Worm (Caenorhabditis elegans) whole organism, L4 larva: ENCODE measurements around the gene dnj-20.

ENCODE experiments used
- D1046.2 ChIP-seq: fragments of 200-800 bp; sonication (Bioruptor generic); IDR thresholded peaks from 2 replicates; pipeline ENCODE4 v1.3.6; 2022; ENCODE audit warnings: missing genetic modification characterization, missing compliant biosample characterization
- F10B5.3 ChIP-seq: sonication (generic microtip); optimal IDR thresholded peaks from 2 replicates; lab custom pipeline; 2016; ENCODE audit warnings: mild to moderate bottlenecking, missing genetic modification characterization, missing compliant biosample characterization
- F26F4.8 ChIP-seq: fragments of 200-800 bp; sonication (Bioruptor generic); conservative IDR thresholded peaks from 2 replicates; pipeline ENCODE4 v1.3.6; 2022; ENCODE audit warnings: missing genetic modification characterization, missing compliant biosample characterization
- aha-1 ChIP-seq: fragments of 150-350 bp; peaks from one replicate; lab custom pipeline; 2014; ENCODE audit warnings: missing biosample characterization, missing genetic modification characterization
- aly-2 ChIP-seq: sonication (generic microtip); optimal IDR thresholded peaks from 2 replicates; lab custom pipeline; 2018; ENCODE audit warnings: missing biosample characterization, missing genetic modification characterization
- ama-1 ChIP-seq: fragments of 150-350 bp; optimal IDR thresholded peaks from 2 replicates; lab custom pipeline; 2014; ENCODE audit warnings: inconsistent platforms, mixed read lengths
- arid-1 ChIP-seq: fragments of 200-800 bp; sonication (Bioruptor generic); conservative IDR thresholded peaks from 2 replicates; pipeline ENCODE4 v1.3.6; 2022; ENCODE audit warnings: missing genetic modification reagents, missing genetic modification characterization, missing compliant biosample characterization
- attf-4 ChIP-seq: sonication (generic microtip); optimal IDR thresholded peaks from 3 replicates; lab custom pipeline; 2017; ENCODE audit warnings: missing biosample characterization, missing genetic modification characterization
- ceh-32 ChIP-seq: sonication (generic microtip); optimal IDR thresholded peaks from 2 replicates; lab custom pipeline; 2016; ENCODE audit warnings: mild to moderate bottlenecking, missing genetic modification characterization, missing compliant biosample characterization; ENCODE audit not compliant: poor library complexity
- cey-2 ChIP-seq: sonication (generic microtip); optimal IDR thresholded peaks from 3 replicates; lab custom pipeline; 2017; ENCODE audit warnings: missing genetic modification characterization, mild to moderate bottlenecking, missing compliant biosample characterization, antibody characterized with exemption, borderline replicate concordance; ENCODE audit not compliant: insufficient read depth
- daf-16 ChIP-seq, 3 experiments: sonication (generic microtip); optimal IDR thresholded peaks; 2 replicates each; lab custom pipeline; 2016 to 2017; ENCODE audit warnings: missing genetic modification characterization in 3 of 3, missing genetic modification reagents in 3 of 3, mild to moderate bottlenecking in 2 of 3, missing compliant biosample characterization in 2 of 3, missing biosample characterization in 1 of 3, moderate library complexity in 1 of 3
- dmd-6 ChIP-seq: fragments of 200-800 bp; sonication (Bioruptor generic); IDR thresholded peaks from 2 replicates; pipeline ENCODE4 v1.3.6; 2022; ENCODE audit warnings: missing genetic modification reagents, missing genetic modification characterization, missing compliant biosample characterization
- duxl-1 ChIP-seq: sonication (generic microtip); optimal IDR thresholded peaks from 2 replicates; lab custom pipeline; 2016; ENCODE audit warnings: mild to moderate bottlenecking, missing genetic modification characterization, moderate library complexity, missing compliant biosample characterization; ENCODE audit not compliant: poor library complexity
- dve-1 ChIP-seq: sonication (generic microtip); optimal IDR thresholded peaks from 2 replicates; lab custom pipeline; 2017; ENCODE audit warnings: antibody characterized with exemption, mild to moderate bottlenecking, missing genetic modification characterization, missing compliant biosample characterization; ENCODE audit not compliant: insufficient read depth
- egl-43 ChIP-seq: fragments of 200-800 bp; sonication (Bioruptor generic); IDR thresholded peaks from 2 replicates; pipeline ENCODE4 v1.3.6; 2022; ENCODE audit warnings: missing genetic modification reagents, missing genetic modification characterization, missing compliant biosample characterization
- hlh-30 ChIP-seq: sonication (generic microtip); optimal IDR thresholded peaks from 2 replicates; lab custom pipeline; 2017; ENCODE audit warnings: antibody characterized with exemption, mild to moderate bottlenecking, missing genetic modification characterization, missing compliant biosample characterization; ENCODE audit not compliant: insufficient read depth
- hmg-1.1 ChIP-seq: fragments of 200-800 bp; sonication (Bioruptor generic); IDR thresholded peaks from 2 replicates; pipeline ENCODE4 v1.3.6; 2022; ENCODE audit warnings: missing genetic modification reagents, missing genetic modification characterization, missing compliant biosample characterization
- lin-39 ChIP-seq: fragments of 150-350 bp; optimal IDR thresholded peaks from 2 replicates; lab custom pipeline; 2014; ENCODE audit warnings: missing biosample characterization, missing genetic modification reagents, missing genetic modification characterization
- nhr-10 ChIP-seq: fragments of 150-350 bp; optimal IDR thresholded peaks from 2 replicates; lab custom pipeline; 2014; ENCODE audit warnings: missing biosample characterization, missing genetic modification characterization
- nhr-28 ChIP-seq: fragments of 150-350 bp; optimal IDR thresholded peaks from 2 replicates; lab custom pipeline; 2014; ENCODE audit warnings: missing biosample characterization, missing genetic modification characterization
- nhr-6 ChIP-seq: fragments of 150-350 bp; optimal IDR thresholded peaks from 2 replicates; lab custom pipeline; 2014; ENCODE audit warnings: missing biosample characterization, missing genetic modification characterization
- saeg-2 ChIP-seq: fragments of 200-800 bp; sonication (Bioruptor generic); IDR thresholded peaks from 2 replicates; pipeline ENCODE4 v1.3.6; 2022; ENCODE audit warnings: missing genetic modification reagents, missing genetic modification characterization, missing compliant biosample characterization
- tag-97 ChIP-seq: fragments of 200-800 bp; sonication (Bioruptor generic); IDR thresholded peaks from 2 replicates; pipeline ENCODE4 v1.3.6; 2022; ENCODE audit warnings: missing genetic modification characterization, missing compliant biosample characterization
- unc-39 ChIP-seq: sonication (generic microtip); optimal IDR thresholded peaks from 2 replicates; lab custom pipeline; 2017; ENCODE audit warnings: missing biosample characterization, missing genetic modification characterization
- zfp-3 ChIP-seq: fragments of 200-800 bp; sonication (Bioruptor generic); conservative IDR thresholded peaks from 2 replicates; pipeline ENCODE4 v1.3.6; 2022; ENCODE audit warnings: missing genetic modification reagents, missing genetic modification characterization, missing compliant biosample characterization
- zip-2 ChIP-seq: fragments of 150-350 bp; optimal IDR thresholded peaks from 2 replicates; lab custom pipeline; 2014; ENCODE audit warnings: missing biosample characterization, missing genetic modification characterization
- ztf-11 ChIP-seq: fragments of 150-350 bp; optimal IDR thresholded peaks from 2 replicates; lab custom pipeline; 2014; ENCODE audit warnings: missing biosample characterization, missing genetic modification characterization

Gene dnj-20

ce11 chrII:9617039-9617901 lies 6.7 kb downstream of the dnj-20 start, which contains the start of gene hal-3 (continued):
- TF ChIP-seq F10B5.3 (tag; lab: Kevin White, UChicago): peak; percentile 25
- no peak for TF ChIP-seq ceh-32 (tag; lab: Kevin White, UChicago)
- peak; percentile 38 for TF ChIP-seq duxl-1 (tag; lab: Kevin White, UChicago)
- no peak for TF ChIP-seq saeg-2 (GFP tag; lab: Robert Waterston, UW)
- TF ChIP-seq egl-43 (GFP tag; lab: Robert Waterston, UW): 0 out of 2 replicates have a peak, but pooled peaks have one; percentile 9
- TF ChIP-seq D1046.2: no peak
- TF ChIP-seq lin-39 (tag; lab: Kevin White, UChicago): no peak

DNA sequence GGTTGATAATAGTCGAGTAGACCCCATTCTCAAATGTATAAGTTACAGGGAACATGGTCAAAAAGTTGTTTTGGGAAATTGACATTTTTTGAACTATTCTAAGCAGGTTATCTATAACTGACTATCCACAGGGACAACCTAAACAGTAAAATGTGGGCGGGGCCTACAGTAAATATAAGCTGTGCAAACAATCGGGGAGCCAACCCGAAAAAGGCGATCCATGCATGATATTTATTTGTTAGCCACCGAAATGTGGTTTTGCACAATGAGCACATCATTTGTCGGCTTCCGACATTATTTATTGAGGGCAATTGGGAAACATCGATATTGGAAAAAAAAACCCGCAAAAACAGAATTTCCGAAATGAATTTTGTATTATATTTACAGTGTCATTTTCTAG lies 9.2 kb downstream of the dnj-20 start, which contains the start of gene hlh-6:
TSS of gene hlh-6 (minus strand) at position 101 of the 400 bp plus-strand sequence.
- no peak for TF ChIP-seq ztf-11 (tag; lab: Kevin White, UChicago)

- TF ChIP-seq cey-2 (tag; lab: Kevin White, UChicago) (no peak), arid-1 (GFP tag; lab: Robert Waterston, UW) (no peak), nhr-6 (tag; lab: Kevin White, UChicago) (no peak), attf-4 (tag; lab: Kevin White, UChicago) (no peak), aha-1 (tag; lab: Kevin White, UChicago) (no peak), zip-2 (tag; lab: Kevin White, UChicago) (no peak), hmg-1.1 (GFP tag; lab: Robert Waterston, UW) (no peak), nhr-10 (no peak), zfp-3 (GFP tag; lab: Robert Waterston, UW) (no peak), aly-2 (tag; lab: Kevin White, UChicago) (no peak), hlh-30 (tag; lab: Kevin White, UChicago) (no peak), ama-1 (lab: Kevin White, UChicago) (no peak), saeg-2 (GFP tag; lab: Robert Waterston, UW) (no peak)
These were observed 12.5 kb downstream of the dnj-20 start, which contains the start of the genes T15H9.5 and T15H9.4 for ce11 chrII:9611347-9611923. TSS of gene T15H9.5 (minus strand) at chrII:9611447. TSS of gene T15H9.4 (plus strand) at chrII:9611873.

- TF ChIP-seq unc-39 (tag; lab: Kevin White, UChicago): no peak
- TF ChIP-seq, all 104 proteins: peak for 0
These were observed 14.7 kb downstream of the dnj-20 start, which contains the start of gene pap-2 for ce11 chrII:9609296-9609695. TSS of gene pap-2 (minus strand) at chrII:9609396.

ce11 chrII:9607137-9607536 lies 16.8 kb downstream of the dnj-20 start:
- TF ChIP-seq nhr-28 (tag; lab: Kevin White, UChicago) (peak; percentile 42), dmd-6 (GFP tag; lab: Robert Waterston, UW) (peak; percentile 15; the same call in 1 of the 2 replicates), daf-16 (GFP tag; optimal IDR thresholded peaks at IDR 0.05; lab: Kevin White, UChicago) (no peak), daf-16 (tag; optimal IDR thresholded peaks at IDR 0.05; lab: Kevin White, UChicago) (peak; percentile 70), dve-1 (tag; lab: Kevin White, UChicago) (peak; percentile 69), tag-97 (GFP tag; lab: Robert Waterston, UW) (no peak), F26F4.8 (GFP tag; lab: Robert Waterston, UW) (no peak)
